Worm (Caenorhabditis elegans) whole organism, late embryonic: ENCODE data around the gene Y48B6A.10.

ENCODE experiments used
- K09A11.1 ChIP-seq: sonication (generic microtip); optimal IDR thresholded peaks from 2 replicates; lab custom pipeline; 2017; ENCODE audit warnings: antibody characterized with exemption, mild to moderate bottlenecking, missing genetic modification characterization, missing compliant biosample characterization; ENCODE audit not compliant: insufficient read depth
- ceh-18 ChIP-seq: sonication (generic microtip); optimal IDR thresholded peaks from 2 replicates; lab custom pipeline; 2016; ENCODE audit warnings: missing genetic modification characterization, missing compliant biosample characterization
- ceh-45 ChIP-seq: fragments of 200-800 bp; sonication (Bioruptor generic); IDR thresholded peaks from 2 replicates; pipeline ENCODE4 v1.3.6; 2022; ENCODE audit warnings: missing genetic modification reagents, missing genetic modification characterization, missing compliant biosample characterization
- ets-4 ChIP-seq: sonication (generic microtip); optimal IDR thresholded peaks from 2 replicates; lab custom pipeline; 2016; ENCODE audit warnings: missing genetic modification characterization, missing compliant biosample characterization
- fax-1 ChIP-seq: sonication (generic microtip); optimal IDR thresholded peaks from 2 replicates; lab custom pipeline; 2016; ENCODE audit warnings: missing genotype, missing genetic modification characterization, missing compliant biosample characterization
- rnt-1 ChIP-seq: sonication (generic microtip); optimal IDR thresholded peaks from 2 replicates; lab custom pipeline; 2016; ENCODE audit warnings: missing genetic modification characterization, missing compliant biosample characterization

- TF ChIP-seq ceh-18 (tag; lab: Kevin White, UChicago): no peak
- no peak for TF ChIP-seq K09A11.1 (tag; lab: Kevin White, UChicago)
- no peak for TF ChIP-seq rnt-1 (tag; lab: Kevin White, UChicago)
- no peak for TF ChIP-seq fax-1 (tag; lab: Kevin White, UChicago)
- TF ChIP-seq ets-4 (tag; lab: Kevin White, UChicago): no peak
- TF ChIP-seq ceh-45 (GFP tag; lab: Robert Waterston, UW): no peak
These were observed 20.3 kb downstream of the Y48B6A.10 start for ce11 chrII:14234375-14235102.
